Worm (Caenorhabditis elegans): ENCODE results near the gene M151.10.

DNA sequence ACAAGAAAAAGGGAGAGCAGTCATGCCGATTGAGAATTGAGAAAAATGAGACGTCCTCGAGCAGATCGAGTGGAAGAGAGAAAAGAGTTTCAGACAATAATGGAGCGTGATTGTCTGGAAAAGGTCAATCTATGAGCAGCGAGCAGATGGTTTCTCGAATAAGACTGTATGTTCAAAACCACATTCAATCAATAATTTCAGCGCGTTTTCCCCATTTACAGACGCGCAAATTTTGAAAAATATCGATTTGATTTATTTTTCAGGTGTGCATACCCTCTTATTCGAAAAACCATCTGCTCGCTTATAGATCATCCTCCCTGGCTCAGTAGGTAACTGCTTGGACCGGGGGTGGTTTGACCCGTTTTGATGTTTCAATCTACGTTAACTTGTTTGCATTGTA lies 859 bp downstream of the M151.10 start, which contains the start of gene fbxb-31:
- TF ChIP-seq klf-2 (GFP tag; conservative IDR thresholded peaks at IDR 0.05) (no peak), ztf-29 (GFP tag; IDR thresholded peaks at IDR 0.05) (no peak), flt-1 (GFP tag; IDR thresholded peaks at IDR 0.05) (no peak), T22C8.4 (GFP tag; IDR thresholded peaks at IDR 0.05) (no peak), ztf-23 (GFP tag; IDR thresholded peaks at IDR 0.05) (no peak), med-1 (GFP tag; optimal IDR thresholded peaks at IDR 0.05; ENCODE audit: insufficient read depth) (no peak)

All from whole organism, midembryonic.